Worm (Caenorhabditis elegans): ENCODE results near the gene R06B9.5.

ce11 chrII:13732146-13732545, 4.0 kb upstream of the R06B9.5 start:
- TF ChIP-seq ztf-23 (GFP tag; IDR thresholded peaks at IDR 0.05) (no peak), ref-1 (GFP tag; conservative IDR thresholded peaks at IDR 0.05) (no peak), T22C8.4 (GFP tag; IDR thresholded peaks at IDR 0.05) (no peak)
